Worm (Caenorhabditis elegans) whole organism, early embryonic: ENCODE measurements around the gene K08D8.1.

Source experiments
- B0310.2 ChIP-seq: sonication (generic microtip); optimal IDR thresholded peaks from 2 replicates; lab custom pipeline; 2016; ENCODE audit warnings: mild to moderate bottlenecking, missing genetic modification characterization, missing compliant biosample characterization
- F13C5.2 ChIP-seq: sonication (generic microtip); optimal IDR thresholded peaks from 2 replicates; lab custom pipeline; 2017; ENCODE audit warnings: mild to moderate bottlenecking, missing genetic modification characterization, inconsistent platforms, missing compliant biosample characterization
- ama-1 ChIP-seq: fragments of 150-350 bp; optimal IDR thresholded peaks from 2 replicates; lab custom pipeline; 2014
- ceh-13 ChIP-seq: fragments of 200-800 bp; sonication (Bioruptor generic); optimal IDR thresholded peaks from 2 replicates; lab custom pipeline; 2018; ENCODE audit warnings: mild to moderate bottlenecking, missing genetic modification characterization, missing compliant biosample characterization
- ceh-36 ChIP-seq: sonication (generic microtip); optimal IDR thresholded peaks from 2 replicates; lab custom pipeline; 2016; ENCODE audit warnings: missing genetic modification characterization, inconsistent platforms, missing compliant biosample characterization
- ets-7 ChIP-seq: sonication (generic microtip); optimal IDR thresholded peaks from 2 replicates; lab custom pipeline; 2016; ENCODE audit warnings: missing genotype, missing genetic modification characterization, missing compliant biosample characterization
- flt-1 ChIP-seq: fragments of 200-800 bp; sonication (Bioruptor generic); IDR thresholded peaks from 2 replicates; pipeline ENCODE4 v1.3.6; 2022; ENCODE audit warnings: missing genetic modification characterization, missing compliant biosample characterization
- hmbx-1 ChIP-seq: sonication (generic microtip); optimal IDR thresholded peaks from 2 replicates; lab custom pipeline; 2016; ENCODE audit warnings: mild to moderate bottlenecking, missing genetic modification characterization, missing compliant biosample characterization
- hmg-4 ChIP-seq: fragments of 200-800 bp; sonication (Bioruptor generic); optimal IDR thresholded peaks from 2 replicates; lab custom pipeline; 2018; ENCODE audit warnings: mild to moderate bottlenecking, missing genetic modification characterization, missing compliant biosample characterization
- scrt-1 ChIP-seq: fragments of 200-800 bp; sonication (Bioruptor generic); IDR thresholded peaks from 2 replicates; pipeline ENCODE4 v1.3.6; 2022; ENCODE audit warnings: missing genetic modification characterization, missing compliant biosample characterization
- tbx-11 ChIP-seq: fragments of 200-800 bp; sonication (Bioruptor generic); IDR thresholded peaks from 2 replicates; pipeline ENCODE4 v1.3.6; 2022; ENCODE audit warnings: missing genetic modification characterization, missing compliant biosample characterization
- tra-4 ChIP-seq: sonication (generic microtip); optimal IDR thresholded peaks from 2 replicates; lab custom pipeline; 2017; ENCODE audit warnings: missing genetic modification characterization, missing compliant biosample characterization

DNA sequence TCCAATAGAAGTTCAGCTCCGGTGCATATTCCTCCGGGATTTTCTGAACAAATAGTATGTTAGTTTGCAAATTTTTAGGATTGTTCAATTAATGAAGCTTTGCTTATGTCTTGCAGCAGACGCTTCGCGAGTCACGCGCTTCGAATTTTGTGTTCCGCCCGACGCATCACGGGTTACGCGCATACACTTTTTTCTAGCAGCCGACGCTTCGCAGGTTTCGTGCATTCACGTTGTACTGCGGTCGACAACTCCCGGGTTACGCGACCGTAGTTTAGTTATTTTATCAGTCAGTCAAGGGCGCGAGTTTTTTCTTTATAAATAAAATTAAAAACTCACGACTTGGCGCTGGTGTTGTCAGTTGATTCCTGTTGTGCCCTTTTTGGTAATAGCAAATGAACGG is 22.5 kb upstream of the K08D8.1 start:
- TF ChIP-seq ama-1 (lab: Kevin White, UChicago) (no peak), ceh-36 (tag; lab: Kevin White, UChicago) (no peak), ets-7 (tag; lab: Kevin White, UChicago) (no peak), F13C5.2 (tag; lab: Kevin White, UChicago) (no peak), ceh-13 (no peak), B0310.2 (no peak), scrt-1 (GFP tag; lab: Robert Waterston, UW) (no peak), tbx-11 (GFP tag; lab: Robert Waterston, UW) (no peak), hmbx-1 (no peak), hmg-4 (GFP tag; lab: Kevin White, UChicago) (no peak), tra-4 (tag; lab: Kevin White, UChicago) (no peak), flt-1 (GFP tag; lab: Robert Waterston, UW) (no peak)
